Worm (Caenorhabditis elegans) whole organism, midembryonic: ENCODE data around the gene cpl-1.

Experiments
- T22C8.4 ChIP-seq: fragments of 200-800 bp; sonication (Bioruptor generic); IDR thresholded peaks from 2 replicates; pipeline ENCODE4 v1.3.6; 2022; ENCODE audit warnings: missing genetic modification characterization, missing compliant biosample characterization
- cog-1 ChIP-seq: sonication (generic microtip); optimal IDR thresholded peaks from 2 replicates; lab custom pipeline; 2016; ENCODE audit warnings: missing genetic modification characterization, missing compliant biosample characterization
- flt-1 ChIP-seq: fragments of 200-800 bp; sonication (Bioruptor generic); IDR thresholded peaks from 2 replicates; pipeline ENCODE4 v1.3.6; 2022; ENCODE audit warnings: missing genetic modification characterization, missing compliant biosample characterization
- klf-2 ChIP-seq: fragments of 200-800 bp; sonication (Bioruptor generic); conservative IDR thresholded peaks from 2 replicates; pipeline ENCODE4 v1.3.6; 2022; ENCODE audit warnings: missing genetic modification reagents, missing genetic modification characterization, missing compliant biosample characterization
- med-1 ChIP-seq: sonication (generic microtip); optimal IDR thresholded peaks from 2 replicates; lab custom pipeline; 2017; ENCODE audit warnings: missing genetic modification characterization, mild to moderate bottlenecking, missing compliant biosample characterization, antibody characterized with exemption, missing genetic modification reagents; ENCODE audit not compliant: insufficient read depth
- ref-1 ChIP-seq: fragments of 200-800 bp; sonication (Bioruptor generic); conservative IDR thresholded peaks from 2 replicates; pipeline ENCODE4 v1.3.6; 2022; ENCODE audit warnings: missing genetic modification reagents, missing genetic modification characterization, missing compliant biosample characterization
- tab-1 ChIP-seq: fragments of 200-800 bp; sonication (Bioruptor generic); IDR thresholded peaks from 2 replicates; pipeline ENCODE4 v1.3.6; 2022; ENCODE audit warnings: missing genetic modification characterization, missing compliant biosample characterization
- ztf-23 ChIP-seq: fragments of 200-800 bp; sonication (Bioruptor generic); IDR thresholded peaks from 2 replicates; pipeline ENCODE4 v1.3.6; 2022; ENCODE audit warnings: missing genetic modification reagents, missing genetic modification characterization, missing compliant biosample characterization
- ztf-29 ChIP-seq: fragments of 200-800 bp; sonication (Bioruptor generic); IDR thresholded peaks from 2 replicates; pipeline ENCODE4 v1.3.6; 2022; ENCODE audit warnings: missing genetic modification reagents, missing genetic modification characterization, missing compliant biosample characterization

The cpl-1 gene

ce11 chrV:16604301-16604700 is 9.2 kb upstream of the cpl-1 start:
- no peak for TF ChIP-seq T22C8.4 (GFP tag; lab: Robert Waterston, UW)
- no peak for TF ChIP-seq ref-1 (GFP tag; lab: Robert Waterston, UW)
- no peak for TF ChIP-seq ztf-29 (GFP tag; lab: Robert Waterston, UW)
- no peak for TF ChIP-seq ztf-23
- no peak for TF ChIP-seq tab-1
- TF ChIP-seq flt-1 (GFP tag; lab: Robert Waterston, UW) = no peak
- TF ChIP-seq med-1 = no peak
- TF ChIP-seq klf-2 = no peak
- TF ChIP-seq cog-1 = no peak

- TF ChIP-seq flt-1 (GFP tag; lab: Robert Waterston, UW) (no peak), tab-1 (no peak), klf-2 (no peak), T22C8.4 (GFP tag; lab: Robert Waterston, UW) (no peak), ztf-29 (GFP tag; lab: Robert Waterston, UW) (no peak), ztf-23 (no peak), ref-1 (GFP tag; lab: Robert Waterston, UW) (no peak), cog-1 (no peak), med-1 (no peak)
These were observed 8.0 kb upstream of the cpl-1 start, which contains the start of gene T03E6.8 for ce11 chrV:16603102-16603501. T03E6.8 (minus strand) TSS chrV:16603202.

ce11 chrV:16600623-16601022 is 5.5 kb upstream of the cpl-1 start, which contains the start of gene T03E6.9:
T03E6.9 (minus strand) TSS chrV:16600723.
- TF ChIP-seq T22C8.4 (GFP tag; lab: Robert Waterston, UW) = no peak
- TF ChIP-seq ztf-29 (GFP tag; lab: Robert Waterston, UW) = no peak
- TF ChIP-seq cog-1 = no peak
- no peak for TF ChIP-seq ref-1 (GFP tag; lab: Robert Waterston, UW)
- TF ChIP-seq klf-2 = no peak
- TF ChIP-seq ztf-23 = no peak
- TF ChIP-seq med-1 = no peak
- TF ChIP-seq tab-1 = no peak
- TF ChIP-seq flt-1 (GFP tag; lab: Robert Waterston, UW) = no peak

ce11 chrV:16599835-16600234 is 4.7 kb upstream of the cpl-1 start:
- TF ChIP-seq flt-1 (GFP tag; lab: Robert Waterston, UW) (no peak), T22C8.4 (GFP tag; lab: Robert Waterston, UW) (no peak), ztf-29 (GFP tag; lab: Robert Waterston, UW) (no peak), cog-1 (no peak), ztf-23 (no peak), ref-1 (GFP tag; lab: Robert Waterston, UW) (no peak), med-1 (no peak), tab-1 (no peak), klf-2 (no peak)

- TF ChIP-seq ztf-23 = no peak
- no peak for TF ChIP-seq klf-2
- TF ChIP-seq ztf-29 (GFP tag; lab: Robert Waterston, UW) = no peak
- TF ChIP-seq ref-1 (GFP tag; lab: Robert Waterston, UW) = no peak
- no peak for TF ChIP-seq flt-1 (GFP tag; lab: Robert Waterston, UW)
- TF ChIP-seq T22C8.4 (GFP tag; lab: Robert Waterston, UW) = no peak
- no peak for TF ChIP-seq tab-1
- TF ChIP-seq cog-1 = no peak
- TF ChIP-seq med-1 = no peak
These were observed 3.3 kb upstream of the cpl-1 start for ce11 chrV:16598437-16598836.

ce11 chrV:16596102-16596501 is 956 bp upstream of the cpl-1 start:
- TF ChIP-seq tab-1 (no peak), med-1 (no peak), ref-1 (GFP tag; lab: Robert Waterston, UW) (no peak), klf-2 (no peak), cog-1 (no peak), ztf-29 (GFP tag; lab: Robert Waterston, UW) (no peak), flt-1 (GFP tag; lab: Robert Waterston, UW) (no peak), T22C8.4 (GFP tag; lab: Robert Waterston, UW) (no peak), ztf-23 (no peak)

- no peak for TF ChIP-seq ztf-23
- no peak for TF ChIP-seq flt-1 (GFP tag; lab: Robert Waterston, UW)
These were observed 632 bp downstream of the cpl-1 start for ce11 chrV:16594514-16594913.

ce11 chrV:16593792-16594059 is 1.4 kb downstream of the cpl-1 start:
- TF ChIP-seq med-1 = no peak
- no peak for TF ChIP-seq ref-1 (GFP tag; lab: Robert Waterston, UW)
- 0 out of 2 replicates have a peak, but pooled peaks have one; percentile 9 for TF ChIP-seq tab-1
- TF ChIP-seq klf-2 = no peak
- no peak for TF ChIP-seq T22C8.4 (GFP tag; lab: Robert Waterston, UW)

- TF ChIP-seq flt-1 (GFP tag; lab: Robert Waterston, UW) = no peak
- TF ChIP-seq ztf-29 (GFP tag; lab: Robert Waterston, UW) = peak; percentile 80; the same call in 1 of the 2 replicates
These were observed 2.0 kb downstream of the cpl-1 start for ce11 chrV:16592947-16593791.

- TF ChIP-seq T22C8.4 (GFP tag; lab: Robert Waterston, UW) (peak; percentile 70), flt-1 (GFP tag; lab: Robert Waterston, UW) (peak; percentile 89), ztf-23 (peak; percentile 87), cog-1 (peak; percentile 26), klf-2 (peak; percentile 77), tab-1 (peak; percentile 86), ztf-29 (GFP tag; lab: Robert Waterston, UW) (peak; percentile 71), med-1 (peak; percentile 1), ref-1 (GFP tag; lab: Robert Waterston, UW) (peak; percentile 65)
These were observed 3.0 kb downstream of the cpl-1 start, which contains the start of gene srh-269 for ce11 chrV:16591992-16592798. srh-269 (minus strand) TSS chrV:16592042.
